Fruit fly (Drosophila melanogaster) S2 (cell line): ENCODE measurements around the gene CG11349.

ENCODE experiments used
- CG8478 ChIP-seq: fragments of >200 bp; optimal IDR thresholded peaks from 2 replicates; lab custom pipeline; 2018
- CTCF ChIP-seq, 2 experiments: fragments of >200 bp; optimal IDR thresholded peaks; 2 replicates each; lab custom pipeline; 2018

The CG11349 gene

DNA sequence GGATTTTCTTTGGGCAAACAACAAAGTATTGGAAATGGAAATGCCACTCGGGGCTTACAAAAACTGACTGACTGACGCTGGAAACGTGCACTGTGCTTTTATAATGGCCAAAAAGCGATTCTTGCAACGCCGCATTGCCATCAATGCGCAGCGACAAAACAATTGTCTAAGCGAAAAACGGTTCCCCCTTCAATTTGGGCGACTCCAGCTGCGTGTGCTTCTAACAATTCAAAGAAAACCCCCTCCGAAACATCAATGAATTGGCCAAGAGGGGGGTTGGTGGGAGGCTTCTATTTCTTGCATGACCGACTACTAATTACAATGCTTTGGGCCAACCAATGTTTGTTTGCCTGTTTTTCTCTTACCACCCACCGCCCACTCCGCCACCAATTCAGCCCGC, 24.8 kb downstream of the CG11349 start, which contains the start of gene CG13721:
Gene CG13721 (minus strand): TSS at position 101 of the 400 bp plus-strand sequence.
- TF ChIP-seq CTCF (optimal IDR thresholded peaks at IDR 0.05; lab: Kevin White, UChicago) = no peak
- TF ChIP-seq CG8478 (lab: Kevin White, UChicago) = no peak

DNA sequence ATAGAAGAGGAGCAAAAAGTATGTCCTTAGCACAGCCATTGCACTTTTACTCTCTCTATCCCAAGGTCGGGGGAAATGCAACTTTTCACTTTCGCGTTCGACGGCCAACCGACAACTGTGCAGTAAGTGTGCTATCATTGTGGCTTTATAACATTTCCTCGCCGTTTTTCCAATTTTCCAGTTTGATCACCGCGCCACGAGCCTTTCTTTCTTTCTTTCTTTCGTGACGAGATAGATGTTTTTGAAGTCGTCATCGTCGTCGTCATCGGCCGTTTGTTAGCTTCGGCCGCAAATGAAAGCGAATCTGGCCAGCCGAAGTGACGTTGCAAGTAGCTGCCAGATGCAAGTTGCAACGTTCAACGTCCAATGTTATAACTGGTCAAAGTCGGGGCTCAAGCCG, 27.5 kb downstream of the CG11349 start, which contains the start of gene CG13720:
Gene CG13720 (minus strand): TSS at position 101 of the 400 bp plus-strand sequence.
- TF ChIP-seq CTCF (optimal IDR thresholded peaks at IDR 0.05; lab: Kevin White, UChicago) (no peak), CG8478 (lab: Kevin White, UChicago) (no peak)

DNA sequence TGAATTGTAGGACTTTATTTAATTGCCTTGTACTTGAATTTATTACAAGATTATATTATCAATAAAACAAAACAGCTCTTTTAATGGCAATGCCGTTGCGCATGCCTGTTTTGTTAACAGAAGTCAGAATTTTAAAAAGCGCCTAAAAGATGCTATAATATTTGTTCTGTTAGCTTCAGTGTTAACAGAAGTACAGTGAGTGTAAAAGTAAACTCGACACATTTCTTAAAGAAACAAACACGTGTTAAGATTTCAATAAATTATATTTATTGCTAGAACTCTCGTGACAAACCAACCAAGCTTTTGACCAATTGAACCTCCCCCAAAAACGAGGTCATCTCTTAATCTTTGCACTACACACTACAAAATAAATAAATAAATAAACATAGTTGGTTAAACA, 28.5 kb downstream of the CG11349 start:
- TF ChIP-seq CTCF (optimal IDR thresholded peaks at IDR 0.05; lab: Kevin White, UChicago) = no peak
- TF ChIP-seq CG8478 (lab: Kevin White, UChicago) = no peak

DNA sequence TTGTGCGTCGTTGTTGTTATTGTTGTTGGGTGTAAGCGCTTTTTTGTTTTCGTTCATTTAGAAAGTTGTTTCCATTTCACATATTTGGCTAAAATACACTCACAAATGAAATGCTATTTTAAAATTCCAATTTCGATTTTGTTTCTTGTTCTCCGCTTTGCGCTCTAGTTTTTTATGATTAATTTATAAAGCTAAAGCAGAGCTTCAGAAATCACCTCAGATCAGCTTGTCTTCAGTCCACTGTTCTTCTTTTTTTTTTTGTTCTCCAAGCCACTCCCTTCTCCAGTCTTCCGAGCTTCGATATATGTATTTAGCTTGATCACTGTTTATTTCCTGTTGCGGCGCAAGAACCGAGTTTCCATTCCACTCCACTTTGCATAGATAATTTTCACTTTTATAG, 35.0 kb downstream of the CG11349 start:
- TF ChIP-seq CG8478 (lab: Kevin White, UChicago) (no peak), CTCF (optimal IDR thresholded peaks at IDR 0.05; lab: Kevin White, UChicago) (no peak)

DNA sequence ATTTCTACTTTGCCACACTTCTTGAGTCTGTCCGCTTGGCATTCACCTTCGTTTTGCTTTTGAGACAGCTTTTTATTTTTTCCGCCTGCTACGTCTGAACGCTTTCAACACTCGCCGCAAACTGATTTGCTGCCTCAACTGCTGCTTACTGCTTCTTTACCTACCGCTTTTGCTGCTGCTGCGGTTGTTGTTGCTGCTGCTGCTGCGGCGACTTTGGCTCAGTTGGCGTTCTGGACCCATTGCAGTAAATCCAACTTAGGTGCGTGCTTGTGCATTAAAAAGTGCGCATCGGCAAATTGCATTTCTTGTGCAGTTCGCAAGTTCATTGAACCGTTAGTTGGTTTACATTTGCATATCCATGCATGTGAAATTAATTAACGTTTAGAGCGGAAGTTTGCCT, 35.4 kb downstream of the CG11349 start, which contains the start of gene NT1:
Gene NT1 (minus strand): TSS at position 127 of the 400 bp plus-strand sequence.
- TF ChIP-seq CG8478 (lab: Kevin White, UChicago) (no peak), CTCF (optimal IDR thresholded peaks at IDR 0.05; lab: Kevin White, UChicago) (no peak)

DNA sequence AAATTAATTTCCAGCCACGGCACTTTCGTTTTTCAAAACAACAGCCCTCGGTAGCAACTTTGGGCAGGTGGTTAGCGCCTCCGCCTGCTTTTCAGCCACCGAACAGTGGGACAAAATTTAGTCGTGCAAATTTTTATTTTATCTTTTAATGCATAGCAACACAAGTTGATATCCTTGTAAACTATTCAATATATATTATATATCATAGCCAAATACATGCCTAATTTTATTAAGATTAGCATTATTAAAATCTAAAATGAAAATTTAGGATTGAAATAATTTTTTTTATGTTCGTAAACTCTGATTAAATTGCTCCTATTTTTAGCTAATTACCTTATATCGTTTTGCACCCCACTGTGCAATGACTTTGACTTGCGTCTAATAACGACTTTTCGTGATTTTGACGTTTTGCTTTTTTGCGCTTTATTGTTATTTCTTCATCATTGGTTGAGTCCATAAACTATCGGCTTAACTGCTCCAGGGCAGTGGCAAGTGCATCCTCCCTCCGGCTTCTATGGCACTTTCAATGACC, 36.1 kb downstream of the CG11349 start:
- TF ChIP-seq CTCF (optimal IDR thresholded peaks at IDR 0.05; lab: Kevin White, UChicago) (no peak), CG8478 (lab: Kevin White, UChicago) (no peak)

DNA sequence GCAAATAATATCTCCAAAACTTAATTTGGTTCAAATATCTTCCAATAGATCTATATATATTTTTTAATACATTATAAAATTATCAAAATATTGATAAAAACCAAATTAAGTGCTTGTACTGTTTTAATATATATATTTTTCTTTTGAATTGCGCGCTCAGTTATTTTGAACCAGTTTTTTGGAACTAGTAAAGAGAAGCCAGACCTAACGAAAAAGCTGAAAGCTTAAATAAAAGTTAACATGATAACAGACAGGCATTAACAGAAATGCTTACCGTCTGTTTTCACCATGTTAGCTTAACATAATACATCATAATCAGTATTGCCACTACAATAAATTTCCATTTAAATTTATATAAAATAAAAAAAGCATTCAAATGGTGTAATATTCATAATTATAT, 37.4 kb downstream of the CG11349 start:
- TF ChIP-seq CTCF (optimal IDR thresholded peaks at IDR 0.05; lab: Kevin White, UChicago) = no peak
- TF ChIP-seq CG8478 (lab: Kevin White, UChicago) = no peak

DNA sequence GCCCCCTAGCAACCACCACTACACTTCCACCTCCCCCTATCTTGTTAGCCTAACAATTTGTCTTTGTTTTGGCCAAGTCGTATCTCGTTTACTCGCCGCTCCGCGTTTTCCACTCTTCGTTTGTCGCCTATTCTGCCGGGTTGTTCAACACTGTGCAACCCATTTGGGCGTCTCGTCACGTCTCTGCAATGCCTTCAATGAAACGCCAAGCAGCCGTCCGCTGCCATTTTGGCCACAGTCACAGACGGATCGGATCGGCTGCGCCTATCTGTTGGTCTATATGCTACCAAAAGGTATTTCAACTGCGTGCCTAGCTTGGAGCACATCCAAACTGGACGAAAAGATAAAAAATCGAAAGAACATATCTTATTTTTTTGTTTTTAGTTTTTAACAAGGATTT, 43.5 kb downstream of the CG11349 start:
- TF ChIP-seq CG8478 (lab: Kevin White, UChicago) = no peak
- TF ChIP-seq CTCF (optimal IDR thresholded peaks at IDR 0.05; lab: Kevin White, UChicago) = no peak

DNA sequence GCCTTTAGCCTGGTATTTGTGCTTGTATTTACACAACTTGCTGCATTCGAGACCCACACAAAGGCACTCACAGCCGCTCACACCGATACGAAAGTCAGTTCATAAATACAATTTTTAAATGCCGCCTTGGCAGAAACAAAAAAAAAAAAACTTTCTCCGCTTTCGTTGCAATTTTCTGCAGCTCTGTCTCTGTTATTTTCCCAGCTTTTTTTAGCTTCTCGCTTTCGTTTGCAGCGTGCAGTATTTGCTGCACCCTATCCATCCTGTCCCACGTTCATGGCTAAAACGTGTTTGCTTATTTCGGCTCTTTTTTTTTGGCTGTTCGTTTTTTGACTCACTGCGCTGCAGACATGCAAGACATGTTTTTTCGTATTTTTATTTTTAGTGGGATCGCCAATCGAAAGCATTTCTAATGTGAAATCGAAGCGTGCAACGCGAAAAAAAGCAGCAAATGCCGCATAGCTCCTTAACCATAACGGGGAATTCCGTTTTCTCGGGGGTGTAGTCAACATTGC, 46.6 kb downstream of the CG11349 start:
- TF ChIP-seq CTCF (optimal IDR thresholded peaks at IDR 0.05; lab: Kevin White, UChicago) (no peak), CG8478 (lab: Kevin White, UChicago) (no peak)

DNA sequence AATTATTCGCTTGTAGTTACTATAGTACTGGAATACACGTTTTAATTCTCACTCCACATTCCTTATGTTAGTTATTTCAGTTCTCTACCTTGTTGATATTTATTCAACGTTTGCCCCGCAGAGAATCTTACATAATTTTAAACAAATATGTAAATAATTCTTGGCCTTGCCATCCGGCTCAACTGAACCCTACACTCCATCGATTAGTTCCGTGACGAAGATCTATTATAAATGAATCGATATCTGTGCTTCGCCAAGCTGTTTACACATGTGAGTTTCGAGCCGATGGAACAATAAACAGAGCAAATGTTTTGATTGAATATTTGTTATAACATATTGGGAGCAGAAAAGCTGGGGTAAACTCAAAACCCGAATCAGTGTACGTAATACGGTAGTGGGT, 48.9 kb downstream of the CG11349 start:
- TF ChIP-seq CTCF (optimal IDR thresholded peaks at IDR 0.05; lab: Kevin White, UChicago) (no peak), CG8478 (lab: Kevin White, UChicago) (no peak)
